Fruit fly (Drosophila melanogaster) whole organism, adult: ENCODE measurements around the gene CG31093.

Source experiments
- CG11617 ChIP-seq: fragments of 200-800 bp; sonication (Bioruptor generic); optimal IDR thresholded peaks from 2 replicates; lab custom pipeline; 2017; ENCODE audit warnings: mild to moderate bottlenecking, missing biosample characterization, missing genetic modification reagents, missing genetic modification characterization
- CG12768 ChIP-seq: fragments of 200-800 bp; sonication (Bioruptor generic); optimal IDR thresholded peaks from 2 replicates; lab custom pipeline; 2017; ENCODE audit warnings: missing biosample characterization, missing genetic modification characterization, mild to moderate bottlenecking, moderate library complexity, missing genetic modification reagents
- CG14711 ChIP-seq: fragments of 200-800 bp; sonication (Bioruptor generic); optimal IDR thresholded peaks from 2 replicates; lab custom pipeline; 2018; ENCODE audit warnings: missing biosample characterization, mild to moderate bottlenecking, missing genetic modification characterization, moderate library complexity
- CG1620 ChIP-seq: fragments of 200-800 bp; sonication (Bioruptor generic); optimal IDR thresholded peaks from 2 replicates; lab custom pipeline; 2016; ENCODE audit warnings: missing biosample characterization, missing genetic modification characterization
- CG33017 ChIP-seq: fragments of 200-800 bp; sonication (Bioruptor generic); optimal IDR thresholded peaks from 2 replicates; lab custom pipeline; 2018; ENCODE audit warnings: missing biosample characterization, mild to moderate bottlenecking, missing genetic modification characterization, moderate library complexity
- CG5204 ChIP-seq: fragments of 200-800 bp; sonication (Bioruptor generic); optimal IDR thresholded peaks from 2 replicates; lab custom pipeline; 2016; ENCODE audit warnings: missing biosample characterization, missing genetic modification characterization
- CG7045 ChIP-seq: fragments of 200-800 bp; sonication (Bioruptor generic); optimal IDR thresholded peaks from 2 replicates; lab custom pipeline; 2017; ENCODE audit warnings: missing biosample characterization, mild to moderate bottlenecking, missing genetic modification characterization
- CG7101 ChIP-seq: fragments of 200-800 bp; sonication (Bioruptor generic); optimal IDR thresholded peaks from 2 replicates; lab custom pipeline; 2018; ENCODE audit warnings: missing biosample characterization, mild to moderate bottlenecking, missing genetic modification characterization, moderate library complexity
- Clk ChIP-seq: fragments of 200-800 bp; sonication (Bioruptor generic); optimal IDR thresholded peaks from 2 replicates; lab custom pipeline; 2017; ENCODE audit warnings: missing biosample characterization, missing genetic modification characterization
- Crg-1 ChIP-seq: fragments of 200-800 bp; sonication (Bioruptor generic); optimal IDR thresholded peaks from 2 replicates; lab custom pipeline; 2016; ENCODE audit warnings: missing biosample characterization, missing genetic modification characterization
- Hr96 ChIP-seq: fragments of 200-800 bp; sonication (Bioruptor generic); optimal IDR thresholded peaks from 2 replicates; lab custom pipeline; 2016; ENCODE audit warnings: missing biosample characterization, missing genetic modification characterization
- Mnt ChIP-seq: fragments of 200-800 bp; sonication (Bioruptor generic); optimal IDR thresholded peaks from 2 replicates; lab custom pipeline; 2016; ENCODE audit warnings: missing biosample characterization, mild to moderate bottlenecking, missing genetic modification characterization
- bab1 ChIP-seq: fragments of 200-800 bp; sonication (Bioruptor generic); optimal IDR thresholded peaks from 3 replicates; lab custom pipeline; 2019; ENCODE audit warnings: missing biosample characterization, mild to moderate bottlenecking, missing genetic modification characterization, moderate library complexity
- cic ChIP-seq: fragments of 200-800 bp; sonication (Bioruptor generic); optimal IDR thresholded peaks from 2 replicates; lab custom pipeline; 2017; ENCODE audit warnings: missing biosample characterization, mild to moderate bottlenecking, missing genetic modification characterization, moderate library complexity
- cnc ChIP-seq, 2 experiments: fragments of >200 bp; optimal IDR thresholded peaks; 2 replicates each; lab custom pipeline; 2017
- kay ChIP-seq: fragments of 200-800 bp; sonication (Bioruptor generic); peaks from one replicate; lab custom pipeline; 2016; ENCODE audit warnings: missing biosample characterization, missing genetic modification characterization, borderline replicate concordance
- ovo ChIP-seq: fragments of 200-800 bp; sonication (Bioruptor generic); optimal IDR thresholded peaks from 2 replicates; lab custom pipeline; 2016; ENCODE audit warnings: missing biosample characterization, missing genetic modification characterization
- pad ChIP-seq: fragments of 200-800 bp; sonication (Bioruptor generic); optimal IDR thresholded peaks from 3 replicates; lab custom pipeline; 2017; ENCODE audit warnings: missing biosample characterization, missing genetic modification characterization, mild to moderate bottlenecking, moderate library complexity, missing genetic modification reagents
- tj ChIP-seq: fragments of 200-800 bp; sonication (Bioruptor generic); optimal IDR thresholded peaks from 3 replicates; lab custom pipeline; 2017; ENCODE audit warnings: missing biosample characterization, mild to moderate bottlenecking, missing genetic modification characterization, moderate library complexity
- toe ChIP-seq: fragments of 200-800 bp; sonication (Bioruptor generic); optimal IDR thresholded peaks from 2 replicates; lab custom pipeline; 2016; ENCODE audit warnings: missing biosample characterization, missing genetic modification characterization

The CG31093 gene

dm6 chr3R:25810796-25811195 lies 20.5 kb upstream of the CG31093 start, which contains the start of gene CG5024:
CG5024 (plus strand) TSS chr3R:25811096.
- no peak for TF ChIP-seq kay
- no peak for TF ChIP-seq Hr96 (GFP tag; lab: Kevin White, UChicago)
- TF ChIP-seq cnc (optimal IDR thresholded peaks at IDR 0.05; lab: Kevin White, UChicago): no peak
- no peak for TF ChIP-seq bab1 (GFP tag; lab: Kevin White, UChicago)
- no peak for TF ChIP-seq CG1620 (GFP tag; lab: Kevin White, UChicago)
- TF ChIP-seq Mnt (GFP tag; lab: Kevin White, UChicago): no peak
- no peak for TF ChIP-seq toe (GFP tag; lab: Kevin White, UChicago)
- TF ChIP-seq tj (GFP tag; lab: Kevin White, UChicago): no peak
- TF ChIP-seq ovo (GFP tag; lab: Kevin White, UChicago): no peak
- no peak for TF ChIP-seq CG7101
- TF ChIP-seq CG14711 (tag; lab: Kevin White, UChicago): no peak
- no peak for TF ChIP-seq Clk (GFP tag; lab: Kevin White, UChicago)
- TF ChIP-seq cic (GFP tag; lab: Kevin White, UChicago): no peak

dm6 chr3R:25806145-25806544 lies 15.9 kb upstream of the CG31093 start, which contains the start of gene BG642167:
BG642167 (plus strand) TSS chr3R:25806445.
- TF ChIP-seq Hr96 (GFP tag; lab: Kevin White, UChicago): no peak
- no peak for TF ChIP-seq CG7101
- no peak for TF ChIP-seq CG11617
- no peak for TF ChIP-seq toe (GFP tag; lab: Kevin White, UChicago)
- TF ChIP-seq CG14711 (tag; lab: Kevin White, UChicago): no peak
- no peak for TF ChIP-seq CG5204 (GFP tag; lab: Kevin White, UChicago)
- no peak for TF ChIP-seq kay
- no peak for TF ChIP-seq Crg-1 (GFP tag; lab: Kevin White, UChicago)
- TF ChIP-seq Clk (GFP tag; lab: Kevin White, UChicago): no peak
- no peak for TF ChIP-seq CG33017
- TF ChIP-seq ovo (GFP tag; lab: Kevin White, UChicago): no peak
- TF ChIP-seq Mnt (GFP tag; lab: Kevin White, UChicago): no peak
- TF ChIP-seq CG12768 (GFP tag; lab: Kevin White, UChicago): no peak
- TF ChIP-seq CG1620 (GFP tag; lab: Kevin White, UChicago): no peak
- no peak for TF ChIP-seq CG7045
- TF ChIP-seq cic (GFP tag; lab: Kevin White, UChicago): no peak
- TF ChIP-seq pad (GFP tag; lab: Kevin White, UChicago): no peak
- TF ChIP-seq bab1 (GFP tag; lab: Kevin White, UChicago): no peak
- no peak for TF ChIP-seq cnc (optimal IDR thresholded peaks at IDR 0.05; lab: Kevin White, UChicago)
- TF ChIP-seq tj (GFP tag; lab: Kevin White, UChicago): no peak

dm6 chr3R:25791807-25792206 lies 1.5 kb upstream of the CG31093 start:
- TF ChIP-seq Mnt (GFP tag; lab: Kevin White, UChicago) (no peak), CG1620 (GFP tag; lab: Kevin White, UChicago) (no peak), pad (GFP tag; lab: Kevin White, UChicago) (no peak), CG14711 (tag; lab: Kevin White, UChicago) (no peak), CG12768 (GFP tag; lab: Kevin White, UChicago) (no peak), cic (GFP tag; lab: Kevin White, UChicago) (no peak), CG7101 (no peak), CG33017 (no peak), CG5204 (GFP tag; lab: Kevin White, UChicago) (no peak), Crg-1 (GFP tag; lab: Kevin White, UChicago) (no peak), Clk (GFP tag; lab: Kevin White, UChicago) (no peak), cnc (optimal IDR thresholded peaks at IDR 0.05; lab: Kevin White, UChicago) (no peak), bab1 (GFP tag; lab: Kevin White, UChicago) (no peak)

- TF ChIP-seq Mnt (GFP tag; lab: Kevin White, UChicago) (no peak), bab1 (GFP tag; lab: Kevin White, UChicago) (no peak), Hr96 (GFP tag; lab: Kevin White, UChicago) (no peak), toe (GFP tag; lab: Kevin White, UChicago) (no peak), CG1620 (GFP tag; lab: Kevin White, UChicago) (no peak), CG7045 (no peak), ovo (GFP tag; lab: Kevin White, UChicago) (no peak), cic (GFP tag; lab: Kevin White, UChicago) (no peak), CG5204 (GFP tag; lab: Kevin White, UChicago) (no peak), Crg-1 (GFP tag; lab: Kevin White, UChicago) (no peak)
Measured at dm6 chr3R:25789355-25789754, 916 bp downstream of the CG31093 start, which contains the start of gene CG31380. CG31380 (minus strand) TSS chr3R:25789455.

dm6 chr3R:25787198-25787597 lies 3.1 kb downstream of the CG31093 start, which contains the start of gene CG4960:
CG4960 (minus strand) TSS chr3R:25787298.
- no peak for TF ChIP-seq ovo (GFP tag; lab: Kevin White, UChicago)
- TF ChIP-seq Mnt (GFP tag; lab: Kevin White, UChicago): no peak
- no peak for TF ChIP-seq CG1620 (GFP tag; lab: Kevin White, UChicago)
- no peak for TF ChIP-seq CG7101
- no peak for TF ChIP-seq cic (GFP tag; lab: Kevin White, UChicago)
- no peak for TF ChIP-seq kay
- TF ChIP-seq bab1 (GFP tag; lab: Kevin White, UChicago): no peak
- TF ChIP-seq CG14711 (tag; lab: Kevin White, UChicago): no peak
- TF ChIP-seq Clk (GFP tag; lab: Kevin White, UChicago): no peak
- TF ChIP-seq CG7045: no peak
- no peak for TF ChIP-seq CG11617
- no peak for TF ChIP-seq cnc (optimal IDR thresholded peaks at IDR 0.05; lab: Kevin White, UChicago)

- TF ChIP-seq CG12768 (GFP tag; lab: Kevin White, UChicago): no peak
Measured at dm6 chr3R:25782855-25783424, 7.3 kb downstream of the CG31093 start.
